Worm (Caenorhabditis elegans): ENCODE results near the gene col-96.

Gene col-96

ce11 chrIII:11705930-11706329 is 635 bp downstream of the col-96 start:
- no peak for TF ChIP-seq ztf-23 (GFP tag; IDR thresholded peaks at IDR 0.05)
- no peak for TF ChIP-seq klf-2 (GFP tag; conservative IDR thresholded peaks at IDR 0.05)
- TF ChIP-seq tab-1 (GFP tag; IDR thresholded peaks at IDR 0.05), result no peak
- TF ChIP-seq ztf-29 (GFP tag; IDR thresholded peaks at IDR 0.05), result no peak
- no peak for TF ChIP-seq cog-1 (tag; optimal IDR thresholded peaks at IDR 0.05)
- no peak for TF ChIP-seq T22C8.4 (GFP tag; IDR thresholded peaks at IDR 0.05)
- TF ChIP-seq flt-1 (GFP tag; IDR thresholded peaks at IDR 0.05), result no peak
- TF ChIP-seq med-1 (GFP tag; optimal IDR thresholded peaks at IDR 0.05; ENCODE audit: insufficient read depth), result no peak
- no peak for TF ChIP-seq ref-1 (GFP tag; conservative IDR thresholded peaks at IDR 0.05)

- TF ChIP-seq klf-2 (GFP tag; conservative IDR thresholded peaks at IDR 0.05) (no peak), flt-1 (GFP tag; IDR thresholded peaks at IDR 0.05) (0 out of 2 replicates have a peak, but pooled peaks have one; percentile 53), cog-1 (tag; optimal IDR thresholded peaks at IDR 0.05) (no peak)
Observed at ce11 chrIII:11704377-11704978, 2.1 kb downstream of the col-96 start.

- TF ChIP-seq tab-1 (GFP tag; IDR thresholded peaks at IDR 0.05), result no peak
- no peak for TF ChIP-seq ztf-23 (GFP tag; IDR thresholded peaks at IDR 0.05)
- TF ChIP-seq ztf-29 (GFP tag; IDR thresholded peaks at IDR 0.05), result no peak
- TF ChIP-seq flt-1 (GFP tag; IDR thresholded peaks at IDR 0.05), result no peak
- no peak for TF ChIP-seq klf-2 (GFP tag; conservative IDR thresholded peaks at IDR 0.05)
- no peak for TF ChIP-seq ref-1 (GFP tag; conservative IDR thresholded peaks at IDR 0.05)
- TF ChIP-seq cog-1 (tag; optimal IDR thresholded peaks at IDR 0.05), result no peak
- TF ChIP-seq med-1 (GFP tag; optimal IDR thresholded peaks at IDR 0.05; ENCODE audit: insufficient read depth), result no peak
- no peak for TF ChIP-seq T22C8.4 (GFP tag; IDR thresholded peaks at IDR 0.05)
Observed at ce11 chrIII:11703776-11704093, 2.8 kb downstream of the col-96 start, which contains the start of gene col-95. Gene col-95, plus strand, starts transcription at chrIII:11703994.

ce11 chrIII:11703006-11703775 is 3.4 kb downstream of the col-96 start:
- TF ChIP-seq cog-1 (tag; optimal IDR thresholded peaks at IDR 0.05), result no peak
- no peak for TF ChIP-seq tab-1 (GFP tag; IDR thresholded peaks at IDR 0.05)
- TF ChIP-seq T22C8.4 (GFP tag; IDR thresholded peaks at IDR 0.05), result no peak
- TF ChIP-seq ref-1 (GFP tag; conservative IDR thresholded peaks at IDR 0.05), result no peak
- no peak for TF ChIP-seq ztf-29 (GFP tag; IDR thresholded peaks at IDR 0.05)
- TF ChIP-seq klf-2 (GFP tag; conservative IDR thresholded peaks at IDR 0.05), result no peak
- no peak for TF ChIP-seq med-1 (GFP tag; optimal IDR thresholded peaks at IDR 0.05; ENCODE audit: insufficient read depth)
- no peak for TF ChIP-seq flt-1 (GFP tag; IDR thresholded peaks at IDR 0.05)
- TF ChIP-seq ztf-23 (GFP tag; IDR thresholded peaks at IDR 0.05), result no peak

- TF ChIP-seq tab-1 (GFP tag; IDR thresholded peaks at IDR 0.05) (no peak; the same call in 1 of the 2 replicates), flt-1 (GFP tag; IDR thresholded peaks at IDR 0.05) (no peak), klf-2 (GFP tag; conservative IDR thresholded peaks at IDR 0.05) (no peak), ztf-29 (GFP tag; IDR thresholded peaks at IDR 0.05) (no peak)
Observed at ce11 chrIII:11701863-11702262, 4.7 kb downstream of the col-96 start.

DNA sequence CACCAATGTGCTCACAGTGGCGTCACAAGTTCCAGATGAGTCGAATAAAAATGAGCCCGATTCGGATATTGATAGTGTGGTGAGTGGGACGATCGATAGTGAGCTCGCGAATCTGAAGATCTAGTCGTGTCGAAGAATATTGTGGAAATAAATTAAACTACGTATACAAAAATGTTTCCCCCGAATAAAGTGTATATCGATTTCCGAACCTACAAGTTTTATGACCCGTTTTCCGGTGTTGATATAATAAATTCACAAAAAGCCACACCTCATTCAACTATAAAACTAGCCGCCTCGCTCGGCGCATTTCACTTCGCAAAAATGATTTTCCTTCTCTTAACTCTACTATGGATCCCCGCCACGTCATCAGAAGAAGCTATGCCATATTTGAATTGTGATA is 6.6 kb downstream of the col-96 start, which contains the start of gene pqn-84:
pqn-84 (plus strand) TSS at position 301 of the 400 bp plus-strand sequence.
- no peak for TF ChIP-seq flt-1 (GFP tag; IDR thresholded peaks at IDR 0.05)
- TF ChIP-seq ztf-23 (GFP tag; IDR thresholded peaks at IDR 0.05), result no peak
- TF ChIP-seq med-1 (GFP tag; optimal IDR thresholded peaks at IDR 0.05; ENCODE audit: insufficient read depth), result no peak
- TF ChIP-seq cog-1 (tag; optimal IDR thresholded peaks at IDR 0.05), result no peak
- TF ChIP-seq tab-1 (GFP tag; IDR thresholded peaks at IDR 0.05), result no peak
- no peak for TF ChIP-seq T22C8.4 (GFP tag; IDR thresholded peaks at IDR 0.05)
- TF ChIP-seq ref-1 (GFP tag; conservative IDR thresholded peaks at IDR 0.05), result no peak
- no peak for TF ChIP-seq klf-2 (GFP tag; conservative IDR thresholded peaks at IDR 0.05)
- TF ChIP-seq ztf-29 (GFP tag; IDR thresholded peaks at IDR 0.05), result no peak

ce11 chrIII:11698569-11698968 is 8.0 kb downstream of the col-96 start, which contains the start of gene Y41C4A.7:
Gene Y41C4A.7, plus strand, starts transcription at chrIII:11698869.
- TF ChIP-seq ref-1 (GFP tag; conservative IDR thresholded peaks at IDR 0.05) (no peak), klf-2 (GFP tag; conservative IDR thresholded peaks at IDR 0.05) (no peak), tab-1 (GFP tag; IDR thresholded peaks at IDR 0.05) (no peak), ztf-29 (GFP tag; IDR thresholded peaks at IDR 0.05) (no peak), flt-1 (GFP tag; IDR thresholded peaks at IDR 0.05) (no peak), med-1 (GFP tag; optimal IDR thresholded peaks at IDR 0.05; ENCODE audit: insufficient read depth) (no peak), T22C8.4 (GFP tag; IDR thresholded peaks at IDR 0.05) (no peak), cog-1 (tag; optimal IDR thresholded peaks at IDR 0.05) (no peak), ztf-23 (GFP tag; IDR thresholded peaks at IDR 0.05) (no peak)

ce11 chrIII:11696273-11696672 is 10.3 kb downstream of the col-96 start, which contains the start of gene Y41C4A.6:
Gene Y41C4A.6, plus strand, starts transcription at chrIII:11696573.
- no peak for TF ChIP-seq tab-1 (GFP tag; IDR thresholded peaks at IDR 0.05)
- TF ChIP-seq T22C8.4 (GFP tag; IDR thresholded peaks at IDR 0.05), result no peak

ce11 chrIII:11694975-11695374 is 11.6 kb downstream of the col-96 start, which contains the start of gene Y41C4A.22:
Gene Y41C4A.22, plus strand, starts transcription at chrIII:11695275.
- TF ChIP-seq flt-1 (GFP tag; IDR thresholded peaks at IDR 0.05), result no peak
- TF ChIP-seq tab-1 (GFP tag; IDR thresholded peaks at IDR 0.05), result no peak
- TF ChIP-seq cog-1 (tag; optimal IDR thresholded peaks at IDR 0.05), result no peak
- TF ChIP-seq T22C8.4 (GFP tag; IDR thresholded peaks at IDR 0.05), result no peak
- no peak for TF ChIP-seq ref-1 (GFP tag; conservative IDR thresholded peaks at IDR 0.05)
- no peak for TF ChIP-seq med-1 (GFP tag; optimal IDR thresholded peaks at IDR 0.05; ENCODE audit: insufficient read depth)
- TF ChIP-seq klf-2 (GFP tag; conservative IDR thresholded peaks at IDR 0.05), result no peak
- no peak for TF ChIP-seq ztf-23 (GFP tag; IDR thresholded peaks at IDR 0.05)
- no peak for TF ChIP-seq ztf-29 (GFP tag; IDR thresholded peaks at IDR 0.05)
